Worm (Caenorhabditis elegans): ENCODE measurements around the gene fbxb-33.

DNA sequence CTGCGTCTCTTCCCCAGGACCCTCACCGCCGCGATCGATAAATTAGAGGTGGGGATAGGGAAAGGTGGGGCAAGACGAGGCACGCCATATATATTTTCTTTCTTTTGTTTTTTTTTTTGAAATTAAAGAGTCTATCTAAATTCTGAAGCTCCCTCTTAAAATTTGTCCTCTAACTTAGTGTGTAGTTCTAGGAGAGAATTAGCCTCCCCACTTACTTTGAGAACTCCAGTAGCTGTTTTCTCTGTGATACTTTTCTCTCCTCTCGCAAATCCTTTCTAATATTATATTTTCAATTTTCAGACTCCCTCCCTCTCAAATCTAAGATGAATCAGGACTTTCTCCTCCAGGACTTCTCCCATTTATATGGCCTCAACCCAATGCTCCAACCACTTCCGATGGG lies 25.2 kb upstream of the fbxb-33 start, which contains the start of gene M151.7:
- TF ChIP-seq fkh-10 (GFP tag; optimal IDR thresholded peaks at IDR 0.05): no peak
- no peak for TF ChIP-seq nhr-85 (tag)
- no peak for TF ChIP-seq nhr-237 (tag; optimal IDR thresholded peaks at IDR 0.05)

All from whole organism, L1 larva.